Worm (Caenorhabditis elegans) whole organism, mixed stage, embryonic: ENCODE results near the gene ins-5.

Source experiments
- bed-3 ChIP-seq: fragments of 200-800 bp; sonication (Bioruptor generic); optimal IDR thresholded peaks from 3 replicates; lab custom pipeline; 2018; ENCODE audit warnings: mild to moderate bottlenecking, missing genetic modification characterization, moderate library complexity, missing compliant biosample characterization
- blmp-1 ChIP-seq: fragments of 150-350 bp; optimal IDR thresholded peaks from 2 replicates; lab custom pipeline; 2014; ENCODE audit warnings: missing biosample characterization, missing genetic modification characterization
- elt-3 ChIP-seq: fragments of 150-350 bp; optimal IDR thresholded peaks from 2 replicates; lab custom pipeline; 2014; ENCODE audit warnings: missing biosample characterization, missing genetic modification characterization
- hlh-1 ChIP-seq: fragments of 150-350 bp; optimal IDR thresholded peaks from 2 replicates; lab custom pipeline; 2014; ENCODE audit warnings: missing biosample characterization, missing genetic modification reagents, missing genetic modification characterization
- lin-13 ChIP-seq: fragments of 150-350 bp; optimal IDR thresholded peaks from 2 replicates; lab custom pipeline; 2014; ENCODE audit warnings: missing biosample characterization, missing genetic modification characterization
- lsy-2 ChIP-seq: fragments of 150-350 bp; optimal IDR thresholded peaks from 2 replicates; lab custom pipeline; 2014; ENCODE audit warnings: missing biosample characterization, missing genetic modification characterization
- mab-5 ChIP-seq: fragments of 150-350 bp; optimal IDR thresholded peaks from 2 replicates; lab custom pipeline; 2014; ENCODE audit warnings: missing biosample characterization, missing genetic modification characterization
- mls-2 ChIP-seq: sonication (generic microtip); optimal IDR thresholded peaks from 2 replicates; lab custom pipeline; 2016; ENCODE audit warnings: mild to moderate bottlenecking, missing genetic modification characterization, moderate library complexity, missing compliant biosample characterization
- nhr-12 ChIP-seq: fragments of 150-350 bp; optimal IDR thresholded peaks from 2 replicates; lab custom pipeline; 2014; ENCODE audit warnings: missing biosample characterization, missing genetic modification characterization
- nhr-28 ChIP-seq: fragments of 150-350 bp; optimal IDR thresholded peaks from 2 replicates; lab custom pipeline; 2014; ENCODE audit warnings: missing biosample characterization, missing genetic modification characterization
- nhr-76 ChIP-seq: sonication (generic microtip); optimal IDR thresholded peaks from 2 replicates; lab custom pipeline; 2017; ENCODE audit warnings: missing biosample characterization, missing genetic modification characterization
- pha-4 ChIP-seq: fragments of 150-350 bp; optimal IDR thresholded peaks from 2 replicates; lab custom pipeline; 2018; ENCODE audit warnings: missing biosample characterization, missing genetic modification reagents, missing genetic modification characterization
- snpc-4 ChIP-seq: fragments of 150-350 bp; optimal IDR thresholded peaks from 2 replicates; lab custom pipeline; 2014; ENCODE audit warnings: missing biosample characterization, missing genetic modification characterization
- unc-62 ChIP-seq: fragments of 150-350 bp; optimal IDR thresholded peaks from 2 replicates; lab custom pipeline; 2014; ENCODE audit warnings: missing biosample characterization, missing genetic modification reagents, missing genetic modification characterization

DNA sequence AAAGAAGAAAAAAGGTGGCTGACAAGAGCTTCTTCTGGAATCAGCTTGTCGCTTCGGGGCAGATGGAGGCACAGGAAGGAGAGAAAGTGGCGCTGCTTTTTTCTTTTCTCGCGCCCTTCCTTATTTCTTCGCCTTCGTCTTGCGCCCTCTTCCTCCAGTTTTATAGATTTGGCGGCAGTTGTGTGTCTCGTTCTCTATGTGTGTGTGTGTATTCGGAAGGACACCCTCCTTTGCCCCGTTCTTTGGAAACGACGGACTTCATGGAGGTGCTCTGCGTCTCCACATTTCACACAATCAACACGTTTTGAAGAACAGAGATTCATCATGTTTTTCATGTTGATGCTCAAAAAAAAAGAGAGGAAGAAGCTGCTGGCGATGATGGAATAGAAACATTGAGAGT is 48.7 kb upstream of the ins-5 start:
- TF ChIP-seq hlh-1: no peak
- TF ChIP-seq elt-3: no peak
- TF ChIP-seq snpc-4: no peak
- no peak for TF ChIP-seq blmp-1 (tag; lab: Kevin White, UChicago)
- TF ChIP-seq nhr-12 (tag; lab: Kevin White, UChicago): no peak
- no peak for TF ChIP-seq pha-4 (tag; lab: Kevin White, UChicago)
- no peak for TF ChIP-seq nhr-76
- no peak for TF ChIP-seq mls-2 (tag; lab: Kevin White, UChicago)
- no peak for TF ChIP-seq mab-5 (tag; lab: Kevin White, UChicago)
- no peak for TF ChIP-seq unc-62 (GFP tag; lab: Kevin White, UChicago)
- TF ChIP-seq nhr-28: no peak
- no peak for TF ChIP-seq lin-13 (tag; lab: Kevin White, UChicago)
- no peak for TF ChIP-seq bed-3 (GFP tag; lab: Kevin White, UChicago)
- TF ChIP-seq lsy-2 (tag; lab: Kevin White, UChicago): no peak
